Fruit fly (Drosophila melanogaster) whole organism, pupa: ENCODE measurements around the gene CG43965.

ENCODE experiments used
- CG12605 ChIP-seq: fragments of 200-800 bp; sonication (Bioruptor generic); IDR thresholded peaks from 2 replicates; pipeline ENCODE4 v1.3.6; 2022; ENCODE audit warnings: missing biosample characterization, missing genetic modification characterization
- CG13204 ChIP-seq: fragments of 200-800 bp; sonication (Bioruptor generic); optimal IDR thresholded peaks from 2 replicates; lab custom pipeline; 2018; ENCODE audit warnings: missing biosample characterization, mild to moderate bottlenecking, missing genetic modification characterization, moderate library complexity
- CG14655 ChIP-seq: fragments of 200-800 bp; sonication (Bioruptor generic); optimal IDR thresholded peaks from 3 replicates; lab custom pipeline; 2017; ENCODE audit warnings: mild to moderate bottlenecking, missing biosample characterization, missing genetic modification reagents, missing genetic modification characterization
- EcR ChIP-seq: fragments of 200-800 bp; sonication (Bioruptor generic); optimal IDR thresholded peaks from 3 replicates; lab custom pipeline; 2019; ENCODE audit warnings: missing biosample characterization, missing genetic modification characterization, mild to moderate bottlenecking, moderate library complexity, missing genetic modification reagents

dm6 chr3L:8699612-8700011 is 26.0 kb downstream of the CG43965 start:
- TF ChIP-seq EcR (GFP tag; lab: Kevin White, UChicago) (peak; percentile 82), CG12605 (no peak), CG14655 (GFP tag; lab: Kevin White, UChicago) (no peak), CG13204 (GFP tag; lab: Kevin White, UChicago) (no peak)
